Fruit fly (Drosophila melanogaster): ENCODE data around the gene CecB.

DNA sequence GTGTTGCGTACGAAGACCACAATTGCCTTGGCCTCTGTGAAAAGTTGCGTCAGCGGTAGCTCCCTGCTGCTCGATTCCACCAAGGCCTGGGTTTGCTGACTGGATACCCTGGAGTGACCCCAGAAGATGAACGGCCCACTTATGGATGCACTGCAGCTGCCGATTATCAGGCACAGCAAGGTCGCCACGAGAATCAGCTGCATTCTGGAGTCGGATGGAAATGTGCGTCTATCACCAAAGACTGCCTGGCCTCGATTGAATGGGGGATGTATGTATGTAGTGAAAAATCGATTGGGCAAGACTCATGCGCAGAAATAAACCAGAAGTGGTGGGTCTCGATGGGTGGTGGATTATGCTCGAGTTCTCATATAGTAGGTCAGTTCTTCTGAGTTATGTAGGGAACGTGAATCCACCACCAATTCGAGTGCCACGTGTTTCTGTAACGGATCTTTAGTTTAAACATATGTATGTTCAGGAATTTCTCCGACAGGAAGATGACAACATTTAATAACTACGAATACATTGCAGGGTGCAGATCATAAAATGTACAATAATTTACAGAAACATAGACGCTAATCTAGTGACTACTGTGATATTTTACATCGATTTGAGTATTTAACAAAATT lies 47.3 kb downstream of the CecB start, which contains the start of gene VhaAC45RP:
- TF ChIP-seq CTCF (optimal IDR thresholded peaks at IDR 0.05) (no peak), CG8478 (optimal IDR thresholded peaks at IDR 0.05) (no peak)
